Fruit fly (Drosophila melanogaster) whole organism, pupa: ENCODE measurements around the gene Remo.

Source experiments
- CG10348 ChIP-seq: fragments of 200-800 bp; sonication (Bioruptor generic); IDR thresholded peaks from 2 replicates; pipeline ENCODE4 v1.3.6; 2022; ENCODE audit warnings: missing biosample characterization, missing genetic modification characterization
- CG12605 ChIP-seq: fragments of 200-800 bp; sonication (Bioruptor generic); IDR thresholded peaks from 2 replicates; pipeline ENCODE4 v1.3.6; 2022; ENCODE audit warnings: missing biosample characterization, missing genetic modification characterization
- CG13204 ChIP-seq: fragments of 200-800 bp; sonication (Bioruptor generic); optimal IDR thresholded peaks from 2 replicates; lab custom pipeline; 2018; ENCODE audit warnings: missing biosample characterization, mild to moderate bottlenecking, missing genetic modification characterization, moderate library complexity
- CG14655 ChIP-seq: fragments of 200-800 bp; sonication (Bioruptor generic); optimal IDR thresholded peaks from 3 replicates; lab custom pipeline; 2017; ENCODE audit warnings: mild to moderate bottlenecking, missing biosample characterization, missing genetic modification reagents, missing genetic modification characterization
- CG15710 ChIP-seq: fragments of 200-800 bp; sonication (Bioruptor generic); optimal IDR thresholded peaks from 2 replicates; lab custom pipeline; 2018; ENCODE audit warnings: missing biosample characterization, mild to moderate bottlenecking, missing genetic modification characterization, moderate library complexity
- CG17806 ChIP-seq: fragments of 200-800 bp; sonication (Bioruptor generic); optimal IDR thresholded peaks from 2 replicates; lab custom pipeline; 2018; ENCODE audit warnings: missing biosample characterization, mild to moderate bottlenecking, missing genetic modification characterization, moderate library complexity
- CG32121 ChIP-seq: fragments of 200-800 bp; sonication (Bioruptor generic); IDR thresholded peaks from 2 replicates; pipeline ENCODE4 v1.3.6; 2022; ENCODE audit warnings: missing biosample characterization, missing genetic modification characterization
- CG34367 ChIP-seq: fragments of 200-800 bp; sonication (Bioruptor generic); optimal IDR thresholded peaks from 2 replicates; lab custom pipeline; 2018; ENCODE audit warnings: missing biosample characterization, mild to moderate bottlenecking, missing genetic modification characterization
- CG4496 ChIP-seq: fragments of 200-800 bp; sonication (Bioruptor generic); IDR thresholded peaks from 3 replicates; pipeline ENCODE4 v1.3.6; 2022; ENCODE audit warnings: missing biosample characterization, missing genetic modification characterization
- CG8159 ChIP-seq: fragments of 200-800 bp; sonication (Bioruptor generic); optimal IDR thresholded peaks from 3 replicates; lab custom pipeline; 2018; ENCODE audit warnings: missing biosample characterization, mild to moderate bottlenecking, missing genetic modification characterization, moderate library complexity
- CG8301 ChIP-seq: fragments of 200-800 bp; sonication (Bioruptor generic); optimal IDR thresholded peaks from 2 replicates; lab custom pipeline; 2018; ENCODE audit warnings: missing biosample characterization, mild to moderate bottlenecking, missing genetic modification characterization
- CG9948 ChIP-seq: fragments of 200-800 bp; sonication (Bioruptor generic); optimal IDR thresholded peaks from 2 replicates; lab custom pipeline; 2018; ENCODE audit warnings: missing biosample characterization, mild to moderate bottlenecking, missing genetic modification characterization, moderate library complexity
- D1 ChIP-seq: fragments of 200-800 bp; sonication (Bioruptor generic); optimal IDR thresholded peaks from 2 replicates; lab custom pipeline; 2018; ENCODE audit warnings: missing biosample characterization, mild to moderate bottlenecking, missing genetic modification characterization, moderate library complexity
- EcR ChIP-seq: fragments of 200-800 bp; sonication (Bioruptor generic); optimal IDR thresholded peaks from 3 replicates; lab custom pipeline; 2019; ENCODE audit warnings: missing biosample characterization, missing genetic modification characterization, mild to moderate bottlenecking, moderate library complexity, missing genetic modification reagents
- Ets98B ChIP-seq: fragments of 200-800 bp; sonication (Bioruptor generic); IDR thresholded peaks from 2 replicates; pipeline ENCODE4 v1.3.6; 2022; ENCODE audit warnings: missing biosample characterization, missing genetic modification characterization
- Pif1A ChIP-seq: fragments of 200-800 bp; sonication (Bioruptor generic); optimal IDR thresholded peaks from 3 replicates; lab custom pipeline; 2016; ENCODE audit warnings: missing biosample characterization, missing genetic modification characterization
- Pif1B ChIP-seq: fragments of 200-800 bp; sonication (Bioruptor generic); optimal IDR thresholded peaks from 3 replicates; lab custom pipeline; 2016; ENCODE audit warnings: missing biosample characterization, missing genetic modification characterization
- Snoo ChIP-seq: fragments of 200-800 bp; sonication (Bioruptor generic); optimal IDR thresholded peaks from 3 replicates; lab custom pipeline; 2017; ENCODE audit warnings: missing biosample characterization, mild to moderate bottlenecking, missing genetic modification characterization, inconsistent platforms
- fd96Ca ChIP-seq: fragments of 200-800 bp; sonication (Bioruptor generic); IDR thresholded peaks from 3 replicates; pipeline ENCODE4 v1.3.6; 2022; ENCODE audit warnings: missing biosample characterization, missing genetic modification characterization
- gl ChIP-seq: fragments of 200-800 bp; sonication (Bioruptor generic); optimal IDR thresholded peaks from 2 replicates; lab custom pipeline; 2018; ENCODE audit warnings: missing biosample characterization, mild to moderate bottlenecking, missing genetic modification characterization
- rn ChIP-seq: fragments of 200-800 bp; sonication (Bioruptor generic); IDR thresholded peaks from 2 replicates; pipeline ENCODE4 v1.3.6; 2022; ENCODE audit warnings: missing biosample characterization, missing genetic modification characterization

Gene Remo

DNA sequence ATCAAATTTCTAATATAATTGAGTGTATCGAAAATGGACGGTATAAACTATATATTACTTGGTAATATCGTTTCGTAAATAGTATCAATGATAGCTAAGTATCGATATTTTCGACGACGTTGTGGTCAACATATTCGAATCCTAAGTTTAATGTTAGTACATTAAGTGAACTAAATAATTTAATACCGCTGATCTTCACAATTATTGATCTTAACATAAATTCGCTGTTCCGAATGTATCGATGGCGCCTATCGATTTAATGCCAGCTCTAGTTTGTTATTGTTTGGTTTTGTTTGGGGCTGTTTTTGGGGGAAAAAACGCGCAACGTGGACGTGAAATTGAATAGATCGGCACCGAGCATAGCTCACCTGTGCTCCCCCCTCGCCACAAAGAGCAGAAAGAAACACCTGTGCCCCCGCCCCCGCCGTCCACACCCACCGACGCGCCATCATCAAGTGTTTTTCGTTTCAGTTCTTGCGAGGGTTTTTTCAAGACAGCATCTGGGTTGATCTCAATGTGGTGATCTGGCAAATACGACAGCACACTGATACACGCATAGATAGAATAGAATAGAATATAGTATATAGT, 2.0 kb upstream of the Remo start:
- TF ChIP-seq gl (tag; lab: Kevin White, UChicago) (no peak), fd96Ca (GFP tag; lab: Robert Waterston, UW) (no peak), CG8301 (tag; lab: Kevin White, UChicago) (no peak), Pif1A (GFP tag; lab: Kevin White, UChicago) (no peak), CG34367 (tag; lab: Kevin White, UChicago) (no peak), CG17806 (no peak), CG32121 (no peak), Snoo (tag; lab: Kevin White, UChicago) (no peak), CG10348 (GFP tag; lab: Robert Waterston, UW) (no peak), CG4496 (no peak), rn (no peak), Ets98B (GFP tag; lab: Robert Waterston, UW) (no peak), EcR (GFP tag; lab: Kevin White, UChicago) (no peak)

DNA sequence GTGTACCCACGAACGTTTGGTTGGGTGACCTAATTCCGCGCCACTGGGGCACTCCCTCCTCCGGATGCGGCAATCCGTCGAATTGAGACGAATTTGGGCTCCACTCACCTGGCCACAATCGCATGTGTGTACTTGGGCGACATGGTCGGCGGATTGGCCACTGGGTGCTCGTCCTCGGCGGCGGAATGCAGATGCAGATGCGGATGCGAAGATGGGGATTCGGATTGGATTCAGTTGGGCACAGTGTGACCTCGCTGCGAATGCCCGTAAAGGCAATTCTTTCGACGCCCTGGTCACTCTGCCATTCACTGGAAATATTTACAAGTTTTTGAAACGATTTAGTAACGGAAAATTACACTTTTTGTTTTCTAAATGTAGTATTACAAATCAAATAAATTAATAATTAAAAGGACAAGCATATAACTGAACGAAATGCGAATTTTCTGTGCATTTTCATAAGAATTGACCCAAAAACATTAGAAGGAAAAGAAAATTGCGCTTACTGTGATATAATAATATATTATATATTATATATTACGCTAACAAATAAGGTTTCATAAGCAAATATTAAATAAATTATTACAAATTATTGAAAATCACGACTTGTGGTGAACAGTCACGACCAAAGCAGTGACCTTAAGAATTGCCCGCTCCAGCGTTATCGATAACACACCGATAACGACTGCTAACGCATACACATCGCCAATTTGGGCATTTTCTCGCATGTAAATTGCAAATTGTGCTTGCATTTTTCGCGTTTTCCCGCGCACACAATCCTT, 8.7 kb downstream of the Remo start, which contains the start of gene CG1622:
Gene CG1622 (plus strand): TSS at position 678 of the 779 bp plus-strand sequence.
- TF ChIP-seq CG8301 (tag; lab: Kevin White, UChicago): no peak
- TF ChIP-seq fd96Ca (GFP tag; lab: Robert Waterston, UW): peak; percentile 45; the same call in 1 of the 3 replicates
- no peak for TF ChIP-seq gl (tag; lab: Kevin White, UChicago)
- no peak for TF ChIP-seq CG10348 (GFP tag; lab: Robert Waterston, UW)
- no peak for TF ChIP-seq CG13204 (GFP tag; lab: Kevin White, UChicago)
- TF ChIP-seq Ets98B (GFP tag; lab: Robert Waterston, UW): no peak
- peak; percentile 63; the same call in 2 of the 3 replicates for TF ChIP-seq CG4496
- no peak for TF ChIP-seq CG8159
- peak; percentile 5 for TF ChIP-seq CG15710 (tag; lab: Kevin White, UChicago)
- TF ChIP-seq D1 (tag; lab: Kevin White, UChicago): no peak
- TF ChIP-seq Pif1A (GFP tag; lab: Kevin White, UChicago): no peak

DNA sequence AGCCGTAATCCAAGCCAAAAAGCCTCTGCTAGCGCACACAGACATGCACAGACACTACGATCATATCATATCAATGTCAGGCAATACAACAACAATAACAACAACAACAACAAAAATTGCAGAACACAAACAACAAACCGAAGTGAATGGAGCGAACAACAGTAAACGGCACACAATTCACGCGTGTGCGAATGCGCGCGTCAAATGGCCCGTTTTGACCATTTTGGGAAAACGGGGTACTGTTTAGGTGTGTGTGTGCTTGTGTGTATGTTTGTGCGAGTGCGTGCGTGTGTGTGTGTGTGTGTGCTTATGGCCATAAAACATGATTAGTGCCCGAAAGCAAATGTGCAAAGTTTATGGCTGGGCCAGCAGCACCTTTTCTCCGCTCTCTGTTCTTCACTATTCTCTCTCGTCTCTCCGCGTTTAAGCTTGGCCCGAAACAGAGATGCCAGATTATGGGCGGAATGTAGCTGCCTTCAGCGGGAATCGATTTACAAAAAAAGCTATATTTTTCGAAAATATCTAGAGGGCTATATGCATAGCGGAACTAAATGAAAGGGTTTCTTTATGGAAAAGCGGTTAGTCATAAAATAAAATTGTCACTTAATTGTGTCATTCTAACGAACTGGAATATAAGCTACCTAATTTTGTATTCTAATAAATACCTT, 13.1 kb downstream of the Remo start:
- TF ChIP-seq CG9948 (tag; lab: Kevin White, UChicago) (no peak), Pif1B (GFP tag; lab: Kevin White, UChicago) (no peak)

DNA sequence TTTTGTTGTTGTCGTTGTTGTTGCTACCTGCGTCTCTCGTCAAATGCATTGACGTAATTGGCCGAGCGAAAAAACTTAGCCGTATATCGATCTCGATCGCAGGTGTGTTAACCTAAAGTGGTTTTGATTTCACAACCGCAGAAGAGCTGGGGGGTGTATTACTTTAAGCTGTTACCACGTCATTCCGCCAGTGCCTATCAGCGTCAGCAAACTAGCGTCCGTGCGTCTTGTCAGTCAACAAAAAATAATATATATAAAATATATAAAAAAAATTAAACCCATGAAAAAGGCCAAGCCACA, 14.4 kb downstream of the Remo start, which contains the start of gene CG1764:
Gene CG1764 (minus strand): TSS at position 101 of the 300 bp plus-strand sequence.
- TF ChIP-seq gl (tag; lab: Kevin White, UChicago): no peak
- TF ChIP-seq Ets98B (GFP tag; lab: Robert Waterston, UW): no peak
- no peak for TF ChIP-seq rn
- TF ChIP-seq EcR (GFP tag; lab: Kevin White, UChicago): no peak
- no peak for TF ChIP-seq CG17806
- TF ChIP-seq Snoo (tag; lab: Kevin White, UChicago): no peak
- TF ChIP-seq CG15710 (tag; lab: Kevin White, UChicago): no peak
- TF ChIP-seq CG10348 (GFP tag; lab: Robert Waterston, UW): no peak
- TF ChIP-seq CG34367 (tag; lab: Kevin White, UChicago): no peak
- TF ChIP-seq CG12605 (GFP tag; lab: Robert Waterston, UW): no peak
- TF ChIP-seq CG4496: no peak
- no peak for TF ChIP-seq CG9948 (tag; lab: Kevin White, UChicago)
- no peak for TF ChIP-seq CG13204 (GFP tag; lab: Kevin White, UChicago)
- TF ChIP-seq fd96Ca (GFP tag; lab: Robert Waterston, UW): no peak
- TF ChIP-seq CG8159: no peak
- no peak for TF ChIP-seq D1 (tag; lab: Kevin White, UChicago)
- no peak for TF ChIP-seq CG8301 (tag; lab: Kevin White, UChicago)
- TF ChIP-seq CG32121: no peak
- TF ChIP-seq Pif1B (GFP tag; lab: Kevin White, UChicago): no peak
- TF ChIP-seq Pif1A (GFP tag; lab: Kevin White, UChicago): no peak

DNA sequence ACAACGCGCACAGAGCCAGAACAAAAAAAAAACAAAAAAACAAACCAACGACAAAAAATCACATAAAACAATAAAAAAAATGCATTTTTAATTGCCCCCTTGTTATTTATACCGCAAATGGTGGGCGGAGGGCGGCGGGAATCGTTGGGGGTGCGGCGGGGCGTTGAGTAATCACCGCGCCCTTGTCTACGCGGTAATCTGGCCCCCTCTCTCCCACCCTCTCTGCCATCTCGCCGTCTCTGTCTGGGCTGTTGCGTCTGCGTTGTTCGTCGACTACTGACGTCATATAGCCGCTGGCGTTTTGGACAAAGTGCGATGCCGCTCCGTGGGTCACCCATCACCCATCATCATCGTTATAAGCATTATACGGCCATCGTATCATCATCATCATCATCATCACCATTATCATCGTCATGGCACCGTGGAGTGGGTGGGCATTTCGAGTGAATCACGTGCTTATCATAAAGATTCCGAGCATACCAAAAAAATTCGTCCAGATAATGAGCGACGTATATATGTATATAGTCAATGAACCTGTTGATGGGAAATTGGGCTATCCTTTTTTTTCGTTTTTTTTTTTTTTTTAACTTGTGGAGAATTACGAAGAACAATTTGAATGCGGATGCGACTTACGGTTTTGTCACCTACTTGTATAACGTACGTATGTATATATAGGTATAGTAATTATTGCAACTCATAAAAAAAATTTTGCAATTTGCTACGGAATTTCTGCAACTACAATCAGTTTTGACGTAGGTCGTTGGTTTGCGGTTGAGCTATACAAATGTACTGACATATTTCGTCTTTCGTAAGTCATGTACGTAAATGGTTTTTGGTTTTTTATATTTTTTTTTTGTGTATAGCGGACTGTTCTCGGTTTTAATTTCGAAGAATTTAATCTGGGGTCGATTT, 15.0 kb downstream of the Remo start:
- TF ChIP-seq CG14655 (GFP tag; lab: Kevin White, UChicago): peak; percentile 0
- peak; percentile 68 for TF ChIP-seq CG32121
- peak; percentile 80 for TF ChIP-seq CG4496
- no peak for TF ChIP-seq D1 (tag; lab: Kevin White, UChicago)
- TF ChIP-seq EcR (GFP tag; lab: Kevin White, UChicago): peak; percentile 80
- no peak for TF ChIP-seq CG34367 (tag; lab: Kevin White, UChicago)
- peak; percentile 82 for TF ChIP-seq gl (tag; lab: Kevin White, UChicago)
- no peak for TF ChIP-seq Pif1B (GFP tag; lab: Kevin White, UChicago)
- peak; percentile 10; the same call in 1 of the 2 replicates for TF ChIP-seq rn
- peak; percentile 75 for TF ChIP-seq fd96Ca (GFP tag; lab: Robert Waterston, UW)
- peak; percentile 17 for TF ChIP-seq CG17806
- peak; percentile 36 for TF ChIP-seq CG8159
- peak; percentile 18 for TF ChIP-seq CG9948 (tag; lab: Kevin White, UChicago)
- peak; percentile 0 for TF ChIP-seq CG8301 (tag; lab: Kevin White, UChicago)
- TF ChIP-seq CG12605 (GFP tag; lab: Robert Waterston, UW): peak; percentile 71
- no peak for TF ChIP-seq Pif1A (GFP tag; lab: Kevin White, UChicago)
- peak; percentile 53 for TF ChIP-seq Snoo (tag; lab: Kevin White, UChicago)
- TF ChIP-seq CG13204 (GFP tag; lab: Kevin White, UChicago): peak; percentile 96
- TF ChIP-seq CG10348 (GFP tag; lab: Robert Waterston, UW): no peak
- TF ChIP-seq CG15710 (tag; lab: Kevin White, UChicago): peak; percentile 58
- TF ChIP-seq Ets98B (GFP tag; lab: Robert Waterston, UW): peak; percentile 32; the same call in 1 of the 2 replicates
